Fruit fly (Drosophila melanogaster) ovary, adult (tissue): Measurements from ENCODE around the gene eIF3f1.
A peak's percentile ranks its signal among the peaks of the same experiment; 100 is the strongest.

Experiments used
- CG17801 ChIP-seq: fragments of 200-800 bp; optimal IDR thresholded peaks from 2 replicates; lab custom pipeline; 2019; ENCODE audit warnings: missing biosample characterization, mild to moderate bottlenecking, missing genetic modification characterization, moderate library complexity; ENCODE audit not compliant: partially characterized antibody

The eIF3f1 gene

DNA sequence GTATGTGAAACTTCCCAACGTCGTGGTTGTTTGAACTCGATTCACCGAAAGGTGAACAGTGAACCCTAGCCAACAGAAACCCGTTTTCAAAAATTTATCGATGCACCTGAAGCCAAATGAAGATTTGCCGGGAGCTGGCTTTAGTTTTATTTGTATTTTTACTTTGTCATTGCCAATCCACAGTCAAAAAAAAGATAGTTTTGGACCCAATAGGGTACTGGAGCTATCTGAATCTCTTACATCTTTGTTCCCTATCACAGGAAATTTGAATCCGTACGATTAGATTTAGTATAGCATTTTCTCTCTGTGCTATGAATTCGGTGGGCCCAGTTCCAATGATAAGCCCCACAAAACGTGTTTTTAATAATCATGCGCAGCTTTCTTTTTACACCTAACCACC is 17.0 kb upstream of the eIF3f1 start:
- no peak for TF ChIP-seq CG17801 (GFP tag; lab: Kevin White, UChicago)

DNA sequence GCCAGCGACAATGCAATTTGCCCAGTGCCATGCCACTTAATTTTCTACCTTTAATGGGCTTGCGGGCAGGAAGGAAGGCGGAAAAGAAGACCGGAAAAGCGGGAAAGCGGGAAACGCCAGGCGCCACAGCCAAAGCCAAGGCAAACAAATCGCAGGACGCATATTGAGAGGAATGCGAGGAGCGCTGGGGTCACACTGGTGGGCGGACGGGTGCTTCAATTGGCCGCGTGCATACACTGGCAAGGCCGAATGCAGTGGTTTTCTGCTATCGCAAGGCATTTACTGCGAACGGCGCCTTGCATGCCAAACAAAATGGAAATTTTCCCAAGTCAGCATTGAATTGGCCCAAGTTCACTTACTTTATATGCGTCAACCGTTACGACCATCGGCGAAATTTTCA is 14.5 kb upstream of the eIF3f1 start:
- no peak for TF ChIP-seq CG17801 (GFP tag; lab: Kevin White, UChicago)

dm6 chr3R:4726796-4727195 is 12.8 kb upstream of the eIF3f1 start:
- TF ChIP-seq CG17801 (GFP tag; lab: Kevin White, UChicago) = no peak

DNA sequence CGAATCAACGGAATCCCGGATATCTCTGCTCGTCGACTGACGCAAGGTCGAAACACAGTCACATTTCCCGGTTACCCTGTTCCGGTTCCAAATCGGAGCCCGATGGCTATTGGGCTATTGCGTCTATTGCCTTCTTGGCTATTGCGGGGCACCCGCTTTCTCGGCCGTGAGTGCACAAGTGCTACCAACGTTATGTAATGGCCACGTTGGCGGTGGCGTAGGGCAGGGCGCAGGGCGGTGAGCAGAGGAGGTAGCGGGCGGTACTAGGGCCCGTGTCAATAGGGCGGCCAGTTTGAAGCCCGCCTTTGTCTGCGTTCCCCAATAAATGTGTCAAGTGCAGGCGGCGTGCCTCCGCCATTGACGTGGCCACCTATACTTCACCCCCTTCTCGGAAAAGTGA is 12.3 kb upstream of the eIF3f1 start:
- no peak for TF ChIP-seq CG17801 (GFP tag; lab: Kevin White, UChicago)

dm6 chr3R:4725349-4725748 is 11.4 kb upstream of the eIF3f1 start:
- no peak for TF ChIP-seq CG17801 (GFP tag; lab: Kevin White, UChicago)

DNA sequence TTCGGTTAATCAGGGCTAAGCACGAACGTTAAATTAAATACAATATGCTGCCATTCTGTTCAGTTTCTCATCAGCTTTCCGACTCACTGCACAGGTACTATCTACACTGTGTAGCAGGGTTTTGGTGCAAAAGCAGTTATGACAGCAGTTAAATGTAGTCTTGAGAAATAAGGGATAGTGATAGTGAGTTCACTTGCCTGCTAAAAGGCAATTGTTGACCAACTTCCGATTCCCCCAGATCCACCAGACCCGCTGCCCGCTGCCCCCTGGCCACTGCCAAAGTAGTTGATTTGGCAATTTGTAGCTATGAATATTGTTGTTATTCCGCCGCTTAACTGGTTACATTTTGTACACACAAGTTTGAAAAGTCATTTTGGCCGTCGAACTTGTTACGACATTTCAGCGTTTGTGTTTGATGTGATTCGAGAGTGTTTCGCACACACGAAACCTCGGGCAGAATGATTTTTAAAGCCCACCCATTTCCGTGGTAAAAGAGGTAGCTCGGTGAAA is 10.4 kb upstream of the eIF3f1 start:
- TF ChIP-seq CG17801 (GFP tag; lab: Kevin White, UChicago) = no peak

DNA sequence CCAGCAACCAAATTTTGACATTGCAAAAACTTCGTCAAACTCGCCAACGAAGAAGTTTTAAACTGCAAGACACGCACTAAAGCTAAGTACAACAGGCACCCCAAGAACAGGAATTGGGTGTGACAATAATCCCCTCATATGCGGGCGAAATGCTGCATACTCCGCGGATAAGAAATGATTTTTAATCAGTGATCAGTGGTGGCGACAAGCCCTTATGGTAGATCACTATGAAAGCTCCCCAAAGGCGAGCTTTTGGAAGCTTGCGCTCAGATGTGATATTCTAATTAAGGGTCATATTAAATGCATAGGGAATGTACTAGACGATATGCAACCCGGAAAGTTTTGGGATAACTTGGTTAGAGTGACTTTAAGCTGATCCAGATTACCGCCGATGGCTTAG is 3.6 kb upstream of the eIF3f1 start:
- no peak for TF ChIP-seq CG17801 (GFP tag; lab: Kevin White, UChicago)

DNA sequence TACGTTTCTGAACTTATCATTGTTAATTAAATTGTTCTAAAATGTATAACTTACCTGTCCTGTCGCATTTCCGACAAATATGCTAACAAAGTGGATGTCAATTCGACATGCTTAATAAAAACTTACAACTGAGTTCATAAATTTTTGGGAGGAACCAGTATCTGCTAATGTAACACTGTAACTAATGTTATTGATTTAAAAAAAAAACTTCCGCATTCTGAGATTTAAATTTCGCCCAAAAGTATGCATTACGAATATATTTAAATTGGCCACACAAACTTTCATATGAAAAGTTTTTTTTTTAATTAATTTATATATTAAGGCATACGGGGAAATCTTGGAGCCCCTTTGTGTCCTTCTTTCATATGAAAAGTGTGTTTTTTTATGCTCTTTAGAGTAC is 1.9 kb downstream of the eIF3f1 start:
- no peak for TF ChIP-seq CG17801 (GFP tag; lab: Kevin White, UChicago)

DNA sequence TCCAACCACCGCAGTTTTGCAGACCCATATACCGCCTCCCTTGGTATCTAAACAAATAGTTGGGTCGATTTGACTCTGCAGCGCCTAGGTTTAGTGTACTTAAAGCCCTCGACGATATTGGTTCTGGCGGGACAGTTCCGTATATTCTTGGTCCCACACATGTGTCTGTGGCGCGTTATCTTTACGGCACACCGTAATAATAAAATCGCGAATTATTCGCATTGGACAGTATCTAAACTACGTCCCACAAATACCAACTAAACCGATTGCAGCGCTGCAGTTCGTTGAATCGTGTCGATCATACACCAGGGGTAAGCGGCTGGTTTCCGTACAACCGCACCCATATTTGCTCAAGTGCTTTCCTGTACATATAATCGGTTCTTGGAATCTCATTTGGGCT is 7.9 kb downstream of the eIF3f1 start:
- peak; percentile 53 for TF ChIP-seq CG17801 (GFP tag; lab: Kevin White, UChicago)

dm6 chr3R:4705167-4705566 is 8.8 kb downstream of the eIF3f1 start:
- no peak for TF ChIP-seq CG17801 (GFP tag; lab: Kevin White, UChicago)

DNA sequence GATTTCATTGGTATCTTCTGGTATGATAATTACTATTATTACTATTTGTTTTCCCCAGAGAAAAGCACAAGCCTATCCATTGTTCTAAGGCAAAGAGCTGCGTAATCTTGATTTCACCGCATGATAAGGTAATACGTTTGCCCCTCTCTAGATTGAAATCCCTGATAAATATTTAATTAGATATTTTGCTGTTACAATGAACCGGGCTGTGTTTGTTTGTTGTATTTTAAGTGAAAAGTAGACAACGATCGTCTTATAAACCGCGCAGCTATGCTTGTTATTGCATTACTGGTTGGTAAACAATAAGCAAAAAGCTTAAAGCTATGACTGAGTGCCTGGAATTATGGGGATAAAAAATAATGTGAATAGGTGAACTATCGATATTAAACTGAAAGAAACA is 19.2 kb downstream of the eIF3f1 start:
- no peak for TF ChIP-seq CG17801 (GFP tag; lab: Kevin White, UChicago)

DNA sequence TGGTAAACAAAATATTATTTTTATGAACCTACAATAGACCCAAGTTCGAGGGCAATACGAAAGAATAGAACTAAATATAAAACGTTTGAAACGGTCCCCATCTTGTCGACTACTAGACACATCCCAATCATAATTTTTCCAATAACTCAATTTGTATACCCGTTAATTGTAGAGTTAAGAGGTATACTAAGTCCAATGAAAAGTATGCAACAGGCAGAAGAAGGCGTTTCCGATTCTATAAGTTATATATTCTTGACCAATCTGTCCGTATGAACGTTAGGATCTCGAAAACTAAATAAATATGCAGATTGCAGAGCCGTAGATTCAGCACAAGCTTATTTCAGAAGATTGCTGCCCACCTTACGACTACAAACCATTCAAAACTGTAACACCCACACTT is 23.5 kb downstream of the eIF3f1 start, which contains the start of gene CG33927:
CG33927 (minus strand) TSS at position 101 of the 400 bp plus-strand sequence.
- no peak for TF ChIP-seq CG17801 (GFP tag; lab: Kevin White, UChicago)

dm6 chr3R:4687207-4687606 is 26.8 kb downstream of the eIF3f1 start:
- TF ChIP-seq CG17801 (GFP tag; lab: Kevin White, UChicago) = no peak

dm6 chr3R:4678362-4678761 is 35.6 kb downstream of the eIF3f1 start:
- no peak for TF ChIP-seq CG17801 (GFP tag; lab: Kevin White, UChicago)

dm6 chr3R:4676981-4677665 is 36.9 kb downstream of the eIF3f1 start:
- no peak for TF ChIP-seq CG17801 (GFP tag; lab: Kevin White, UChicago)

- no peak for TF ChIP-seq CG17801 (GFP tag; lab: Kevin White, UChicago)
These were observed 46.4 kb downstream of the eIF3f1 start for dm6 chr3R:4667399-4668201.
